Fruit fly (Drosophila melanogaster): Measurements from ENCODE around the gene CG4830.

The CG4830 gene

dm6 chr3R:12221366-12221916 is 11.3 kb upstream of the CG4830 start, which contains the start of gene CG4860 (continued):
- TF ChIP-seq CG18262 (tag; optimal IDR thresholded peaks at IDR 0.05) (no peak), CG4282 (GFP tag; optimal IDR thresholded peaks at IDR 0.05) (peak; percentile 49), shn (GFP tag; optimal IDR thresholded peaks at IDR 0.05) (peak; percentile 64), kni (GFP tag; optimal IDR thresholded peaks at IDR 0.05) (no peak), Dad (GFP tag; optimal IDR thresholded peaks at IDR 0.05) (peak; percentile 87), CG3726 (GFP tag; IDR thresholded peaks at IDR 0.05) (0 out of 3 replicates have a peak, but pooled peaks have one; percentile 24), CG12391 (tag; optimal IDR thresholded peaks at IDR 0.05) (peak; percentile 89), unc-4 (GFP tag; IDR thresholded peaks at IDR 0.05; ENCODE audit: partially characterized antibody) (no peak), hbn (GFP tag; IDR thresholded peaks at IDR 0.05; ENCODE audit: partially characterized antibody) (no peak), yki (optimal IDR thresholded peaks at IDR 0.05) (no peak), onecut (GFP tag; IDR thresholded peaks at IDR 0.05) (peak; percentile 64), mld (GFP tag; IDR thresholded peaks at IDR 0.05; ENCODE audit: partially characterized antibody) (no peak), dysf (GFP tag; IDR thresholded peaks at IDR 0.05) (peak; percentile 90), dpn (GFP tag; optimal IDR thresholded peaks at IDR 0.05) (peak; percentile 89 to 92), CoRest (tag; optimal IDR thresholded peaks at IDR 0.05) (peak; percentile 91), nom (GFP tag; optimal IDR thresholded peaks at IDR 0.05) (peak; percentile 49), da (GFP tag; optimal IDR thresholded peaks at IDR 0.05) (peak; percentile 42), CG17361 (GFP tag; IDR thresholded peaks at IDR 0.05) (no peak; the same call in 2 of the 3 replicates), oc (tag; optimal IDR thresholded peaks at IDR 0.05) (no peak), MESR4 (GFP tag; optimal IDR thresholded peaks at IDR 0.05) (peak; percentile 19), Atf-2 (GFP tag; optimal IDR thresholded peaks at IDR 0.05) (peak; percentile 60), emc (GFP tag; optimal IDR thresholded peaks at IDR 0.05) (peak; percentile 73), CG14860 (GFP tag; IDR thresholded peaks at IDR 0.05; ENCODE audit: partially characterized antibody) (no peak), NfI (GFP tag; optimal IDR thresholded peaks at IDR 0.05) (peak; percentile 89), CG17829 (tag; optimal IDR thresholded peaks at IDR 0.05) (peak; percentile 85), ERR (GFP tag; optimal IDR thresholded peaks at IDR 0.05) (peak; percentile 44), Hey (tag; optimal IDR thresholded peaks at IDR 0.05) (no peak), CG9876 (GFP tag; optimal IDR thresholded peaks at IDR 0.05) (peak; percentile 60), CG6813 (GFP tag; optimal IDR thresholded peaks at IDR 0.05) (peak; percentile 52), pho (GFP tag; optimal IDR thresholded peaks at IDR 0.05) (peak; percentile 85), CG11247 (GFP tag; IDR thresholded peaks at IDR 0.05) (peak; percentile 88), sob (GFP tag; IDR thresholded peaks at IDR 0.05) (peak; percentile 90), CG10274 (GFP tag; optimal IDR thresholded peaks at IDR 0.05) (peak; percentile 66), CkIIα-i1 (GFP tag; IDR thresholded peaks at IDR 0.05) (no peak), CrebB (tag; optimal IDR thresholded peaks at IDR 0.05) (peak; percentile 52), amos (GFP tag; IDR thresholded peaks at IDR 0.05; ENCODE audit: partially characterized antibody) (no peak; the same call in 1 of the 2 replicates), ken (GFP tag; IDR thresholded peaks at IDR 0.05) (peak; percentile 87), Chrac-16 (GFP tag; optimal IDR thresholded peaks at IDR 0.05) (peak; percentile 85), Doc3 (GFP tag; IDR thresholded peaks at IDR 0.05; ENCODE audit: partially characterized antibody) (no peak), Stat92E (GFP tag; optimal IDR thresholded peaks at IDR 0.05) (no peak), fru (optimal IDR thresholded peaks at IDR 0.05) (no peak), CG10462 (GFP tag; optimal IDR thresholded peaks at IDR 0.05) (peak; percentile 69), croc (GFP tag; conservative IDR thresholded peaks at IDR 0.05) (peak; percentile 23; the same call in 1 of the 3 replicates), slou (GFP tag; optimal IDR thresholded peaks at IDR 0.05) (peak; percentile 84), tll (GFP tag; optimal IDR thresholded peaks at IDR 0.05) (no peak), Asciz (GFP tag; optimal IDR thresholded peaks at IDR 0.05) (no peak), CG12942 (GFP tag; optimal IDR thresholded peaks at IDR 0.05) (peak; percentile 80), CG15479 (GFP tag; optimal IDR thresholded peaks at IDR 0.05) (no peak), Drgx (GFP tag; IDR thresholded peaks at IDR 0.05) (peak; percentile 88), CG18476 (GFP tag; optimal IDR thresholded peaks at IDR 0.05) (peak; percentile 77)

Measured in whole organism, embryonic.